Fruit fly (Drosophila melanogaster): ENCODE measurements around the gene csw.

The csw gene

dm6 chrX:2094072-2094761 is at the start of gene csw (continued):
- TF ChIP-seq Bgb (GFP tag; IDR thresholded peaks at IDR 0.05; ENCODE audit: partially characterized antibody) (peak; percentile 63; the same call in 1 of the 2 replicates), CoRest (tag; optimal IDR thresholded peaks at IDR 0.05) (peak; percentile 57), gcm (GFP tag; optimal IDR thresholded peaks at IDR 0.05) (no peak), CG12219 (GFP tag; optimal IDR thresholded peaks at IDR 0.05) (no peak), Hr78 (GFP tag; optimal IDR thresholded peaks at IDR 0.05) (no peak), Hey (tag; optimal IDR thresholded peaks at IDR 0.05) (no peak), sug (tag; optimal IDR thresholded peaks at IDR 0.05) (peak; percentile 2), odd (GFP tag; optimal IDR thresholded peaks at IDR 0.05) (no peak), CG15514 (GFP tag; optimal IDR thresholded peaks at IDR 0.05) (peak; percentile 90), danr (GFP tag; IDR thresholded peaks at IDR 0.05) (no peak), CG10979 (tag; optimal IDR thresholded peaks at IDR 0.05) (no peak), MBD-R2 (GFP tag; IDR thresholded peaks at IDR 0.05) (peak; percentile 69), CG11398 (GFP tag; optimal IDR thresholded peaks at IDR 0.05) (peak; percentile 11), CG7839 (tag; optimal IDR thresholded peaks at IDR 0.05) (peak; percentile 17), CG13775 (GFP tag; optimal IDR thresholded peaks at IDR 0.05) (peak; percentile 25), Meics (GFP tag; optimal IDR thresholded peaks at IDR 0.05) (peak; percentile 11), chn (GFP tag; optimal IDR thresholded peaks at IDR 0.05) (no peak), CrebB (tag; optimal IDR thresholded peaks at IDR 0.05) (no peak), luna (GFP tag; optimal IDR thresholded peaks at IDR 0.05) (no peak), sob (GFP tag; IDR thresholded peaks at IDR 0.05) (peak; percentile 71; the same call in 1 of the 2 replicates), esg (GFP tag; conservative IDR thresholded peaks at IDR 0.05) (no peak), HLH3B (GFP tag; IDR thresholded peaks at IDR 0.05) (no peak), CG15601 (tag; optimal IDR thresholded peaks at IDR 0.05) (peak; percentile 40), CG7928 (GFP tag; optimal IDR thresholded peaks at IDR 0.05) (peak; percentile 43), Dad (GFP tag; optimal IDR thresholded peaks at IDR 0.05) (peak; percentile 26), CG18262 (tag; optimal IDR thresholded peaks at IDR 0.05) (no peak), CG2116 (GFP tag; optimal IDR thresholded peaks at IDR 0.05) (peak; percentile 81), pnt (GFP tag; optimal IDR thresholded peaks at IDR 0.05) (peak; percentile 14), corto (GFP tag; optimal IDR thresholded peaks at IDR 0.05) (no peak), Myb (GFP tag; optimal IDR thresholded peaks at IDR 0.05) (peak; percentile 100), Sin3A (optimal IDR thresholded peaks at IDR 0.05) (peak; percentile 62), Stat92E (GFP tag; optimal IDR thresholded peaks at IDR 0.05) (no peak), CG12942 (GFP tag; optimal IDR thresholded peaks at IDR 0.05) (peak; percentile 28), gsb-n (tag; optimal IDR thresholded peaks at IDR 0.05) (peak; percentile 16), btn (GFP tag; optimal IDR thresholded peaks at IDR 0.05) (no peak), CG34224 (GFP tag; IDR thresholded peaks at IDR 0.05; ENCODE audit: partially characterized antibody) (no peak), CG12071 (GFP tag; optimal IDR thresholded peaks at IDR 0.05) (no peak), CG3995 (GFP tag; optimal IDR thresholded peaks at IDR 0.05) (peak; percentile 20), CG12299 (tag; optimal IDR thresholded peaks at IDR 0.05) (no peak), ci (GFP tag; IDR thresholded peaks at IDR 0.05) (peak; percentile 65; the same call in 1 of the 3 replicates), CG32767 (GFP tag; IDR thresholded peaks at IDR 0.05) (no peak), CG6765 (GFP tag; optimal IDR thresholded peaks at IDR 0.05) (no peak), CG33213 (GFP tag; optimal IDR thresholded peaks at IDR 0.05) (peak; percentile 87), emc (GFP tag; optimal IDR thresholded peaks at IDR 0.05) (peak; percentile 29), Deaf1 (tag; optimal IDR thresholded peaks at IDR 0.05) (no peak), zfh2 (GFP tag; optimal IDR thresholded peaks at IDR 0.05) (peak; percentile 63), CG8359 (GFP tag; optimal IDR thresholded peaks at IDR 0.05; ENCODE audit: borderline replicate concordance) (no peak), CG16863 (GFP tag; optimal IDR thresholded peaks at IDR 0.05) (no peak), peb (GFP tag; IDR thresholded peaks at IDR 0.05) (no peak)

All from whole organism, embryonic.